Worm (Caenorhabditis elegans) whole organism, L4 larva: ENCODE results near the gene ZK180.5.

ENCODE experiments used
- D1046.2 ChIP-seq: fragments of 200-800 bp; sonication (Bioruptor generic); IDR thresholded peaks from 2 replicates; pipeline ENCODE4 v1.3.6; 2022; ENCODE audit warnings: missing genetic modification characterization, missing compliant biosample characterization
- ama-1 ChIP-seq: fragments of 150-350 bp; optimal IDR thresholded peaks from 2 replicates; lab custom pipeline; 2014; ENCODE audit warnings: inconsistent platforms, mixed read lengths
- fkh-10 ChIP-seq: fragments of 150-350 bp; optimal IDR thresholded peaks from 2 replicates; lab custom pipeline; 2014; ENCODE audit warnings: missing biosample characterization, missing genetic modification reagents, missing genetic modification characterization
- hlh-30 ChIP-seq: sonication (generic microtip); optimal IDR thresholded peaks from 2 replicates; lab custom pipeline; 2017; ENCODE audit warnings: antibody characterized with exemption, mild to moderate bottlenecking, missing genetic modification characterization, missing compliant biosample characterization; ENCODE audit not compliant: insufficient read depth
- nhr-11 ChIP-seq: fragments of 150-350 bp; optimal IDR thresholded peaks from 2 replicates; lab custom pipeline; 2014; ENCODE audit warnings: missing biosample characterization, missing genetic modification characterization
- nhr-77 ChIP-seq: fragments of 150-350 bp; optimal IDR thresholded peaks from 2 replicates; lab custom pipeline; 2014; ENCODE audit warnings: missing biosample characterization, missing genetic modification characterization
- unc-62 ChIP-seq, 3 experiments: fragments of 150-350 bp in 1 of 3; sonication (generic microtip); optimal IDR thresholded peaks in 2 of 3; peaks in 1 of 3; 1 replicate in 1 of 3; 2 replicates in 2 of 3; lab custom pipeline; 2014 to 2017; ENCODE audit warnings: missing biosample characterization in 3 of 3, missing genetic modification characterization in 3 of 3, missing genetic modification reagents in 3 of 3, missing genotype in 1 of 3

DNA sequence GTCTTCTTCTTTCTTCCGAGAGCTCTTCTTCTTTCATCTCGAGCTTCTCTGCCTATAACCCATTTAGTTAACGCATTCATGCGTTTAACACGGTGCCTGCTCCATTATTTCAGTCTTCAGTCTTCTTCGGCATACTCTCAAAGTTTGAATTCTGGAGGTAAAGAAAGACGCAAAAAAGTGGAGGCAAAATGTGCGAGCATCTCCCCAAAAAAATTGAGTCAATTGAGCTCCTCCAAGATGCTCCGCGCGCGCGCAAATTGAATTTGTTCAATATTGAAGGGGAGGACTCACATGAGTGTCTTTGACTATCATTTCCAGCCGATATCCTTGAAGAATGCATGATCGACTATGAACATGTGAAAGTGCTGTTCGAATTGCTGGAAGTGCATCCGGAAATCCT lies 11.9 kb downstream of the ZK180.5 start:
- peak in 1 of 2 experiments; percentile 10 for TF ChIP-seq unc-62 (GFP tag; optimal IDR thresholded peaks at IDR 0.05 in 1 of 2; lab: Kevin White, UChicago)
- TF ChIP-seq unc-62 (tag; optimal IDR thresholded peaks at IDR 0.05; lab: Kevin White, UChicago), result no peak
- no peak for TF ChIP-seq nhr-77 (tag; lab: Kevin White, UChicago)
- no peak for TF ChIP-seq hlh-30 (tag; lab: Kevin White, UChicago)
- peak; percentile 0 for TF ChIP-seq fkh-10
- TF ChIP-seq D1046.2 (GFP tag; lab: Robert Waterston, UW), result no peak
- TF ChIP-seq ama-1 (lab: Kevin White, UChicago), result no peak
- no peak for TF ChIP-seq nhr-11
